Fruit fly (Drosophila melanogaster): ENCODE measurements around the gene mei-217.

The mei-217 gene

DNA sequence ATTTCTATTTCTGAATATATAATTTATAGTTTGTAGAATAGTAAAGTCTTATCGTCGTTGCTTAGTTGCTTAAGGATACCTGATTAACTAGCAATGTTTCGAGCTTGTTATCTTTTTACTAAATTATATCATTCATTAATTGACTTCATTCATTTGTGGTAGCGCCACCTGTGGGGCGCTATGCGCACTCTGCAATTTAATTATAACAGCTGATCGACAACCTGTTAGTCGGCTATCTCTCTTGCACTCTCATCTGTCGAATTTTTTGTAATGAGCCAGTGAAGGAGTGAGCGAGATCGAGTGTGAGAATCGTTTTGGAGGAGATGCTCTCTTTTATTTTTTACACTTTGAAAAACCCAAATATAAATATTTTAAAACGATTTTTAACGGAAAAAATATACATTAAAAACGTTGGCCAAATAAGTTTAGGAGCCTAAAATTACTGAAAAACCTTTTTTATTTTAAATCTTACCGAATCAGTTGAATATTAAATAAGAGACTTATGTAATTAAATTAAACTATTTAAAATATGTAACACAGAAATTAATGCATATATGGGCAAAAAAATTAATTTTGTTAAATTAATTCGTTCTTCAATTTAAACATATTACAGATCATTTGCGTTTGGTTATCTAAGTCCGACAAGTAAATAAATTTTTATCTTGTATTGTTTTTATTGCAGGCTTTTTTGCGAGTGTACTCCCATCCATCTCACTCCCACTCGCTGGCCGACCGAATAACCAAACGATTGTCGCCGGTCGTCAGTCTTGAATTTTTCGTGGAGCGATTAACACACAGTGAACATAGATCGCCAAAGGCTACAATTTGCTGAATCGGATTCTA lies 51.5 kb downstream of the mei-217 start, which contains the start of the genes CG16700 and CG4991 (continued):
- TF ChIP-seq CG3065 (GFP tag; optimal IDR thresholded peaks at IDR 0.05) (no peak), Spps (tag; optimal IDR thresholded peaks at IDR 0.05) (peak; percentile 48), CG15696 (tag; optimal IDR thresholded peaks at IDR 0.05) (peak; percentile 78), CG1603 (tag; optimal IDR thresholded peaks at IDR 0.05) (no peak), kay (GFP tag; optimal IDR thresholded peaks at IDR 0.05) (peak; percentile 54), knrl (GFP tag; IDR thresholded peaks at IDR 0.05; ENCODE audit: partially characterized antibody) (no peak), Hmx (GFP tag; optimal IDR thresholded peaks at IDR 0.05) (no peak), CG10462 (GFP tag; optimal IDR thresholded peaks at IDR 0.05) (peak; percentile 42), sob (GFP tag; IDR thresholded peaks at IDR 0.05) (peak; percentile 61), CG2875 (GFP tag; optimal IDR thresholded peaks at IDR 0.05) (peak; percentile 54), tgo (GFP tag; IDR thresholded peaks at IDR 0.05) (peak; percentile 76), dmrt11E (tag; optimal IDR thresholded peaks at IDR 0.05) (peak; percentile 80), HLH3B (GFP tag; IDR thresholded peaks at IDR 0.05) (no peak; the same call in 1 of the 2 replicates), Hmr (GFP tag; optimal IDR thresholded peaks at IDR 0.05) (peak; percentile 86), Side (GFP tag; optimal IDR thresholded peaks at IDR 0.05) (no peak), CG34376 (GFP tag; optimal IDR thresholded peaks at IDR 0.05) (no peak), seq (GFP tag; IDR thresholded peaks at IDR 0.05) (no peak), salm (tag; optimal IDR thresholded peaks at IDR 0.05) (peak; percentile 46), jing (GFP tag; optimal IDR thresholded peaks at IDR 0.05) (no peak), shn (GFP tag; optimal IDR thresholded peaks at IDR 0.05) (no peak), Scr (GFP tag; IDR thresholded peaks at IDR 0.05; ENCODE audit: partially characterized antibody) (no peak), CG10979 (tag; optimal IDR thresholded peaks at IDR 0.05) (peak; percentile 82), Blimp-1 (GFP tag; optimal IDR thresholded peaks at IDR 0.05) (peak; percentile 75), CG11456 (GFP tag; IDR thresholded peaks at IDR 0.05) (peak; percentile 72; the same call in 2 of the 3 replicates), CG33213 (GFP tag; optimal IDR thresholded peaks at IDR 0.05) (no peak), CG4707 (GFP tag; optimal IDR thresholded peaks at IDR 0.05) (no peak), sens-2 (GFP tag; IDR thresholded peaks at IDR 0.05) (peak; percentile 42; the same call in 1 of the 2 replicates), az2 (GFP tag; optimal IDR thresholded peaks at IDR 0.05) (peak; percentile 76), Dip3 (GFP tag; optimal IDR thresholded peaks at IDR 0.05) (no peak), nau (GFP tag; optimal IDR thresholded peaks at IDR 0.05) (peak; percentile 39), CG13296 (GFP tag; optimal IDR thresholded peaks at IDR 0.05) (peak; percentile 82), CG3281 (GFP tag; optimal IDR thresholded peaks at IDR 0.05) (peak; percentile 84), maf-S (GFP tag; optimal IDR thresholded peaks at IDR 0.05) (no peak), lola (GFP tag; optimal IDR thresholded peaks at IDR 0.05) (peak in 1 of 3 experiments; percentile 92), pan (optimal IDR thresholded peaks at IDR 0.05) (no peak), pan (GFP tag; optimal IDR thresholded peaks at IDR 0.05 in 1 of 2, IDR thresholded peaks at IDR 0.05 in 1 of 2) (peak in 1 of 2 experiments; percentile 70), CG3847 (GFP tag; IDR thresholded peaks at IDR 0.05) (peak; percentile 71), zfh2 (GFP tag; optimal IDR thresholded peaks at IDR 0.05) (no peak), Med (GFP tag) (peak; percentile 83), NFAT (GFP tag; IDR thresholded peaks at IDR 0.05) (peak; percentile 67), Opbp (GFP tag; IDR thresholded peaks at IDR 0.05; ENCODE audit: partially characterized antibody) (no peak), Sry-β (GFP tag; optimal IDR thresholded peaks at IDR 0.05) (peak; percentile 17), HLH4C (GFP tag; IDR thresholded peaks at IDR 0.05; ENCODE audit: partially characterized antibody) (no peak), ems (GFP tag; optimal IDR thresholded peaks at IDR 0.05) (no peak), hb (GFP tag; IDR thresholded peaks at IDR 0.05; ENCODE audit: partially characterized antibody) (no peak), trh (GFP tag; optimal IDR thresholded peaks at IDR 0.05) (peak; percentile 12), CG7372 (GFP tag; IDR thresholded peaks at IDR 0.05) (peak; percentile 67), CG8765 (GFP tag; IDR thresholded peaks at IDR 0.05) (peak; percentile 67), CG7786 (GFP tag; optimal IDR thresholded peaks at IDR 0.05) (no peak)
